Fruit fly (Drosophila melanogaster) whole organism, wandering third instar larva: ENCODE measurements around the gene Amnionless.

ENCODE experiments used
- Abd-B ChIP-seq: fragments of >200 bp; optimal IDR thresholded peaks from 2 replicates; lab custom pipeline; 2017; ENCODE audit warnings: missing biosample characterization, missing genetic modification characterization
- CG32264 ChIP-seq: fragments of 200-800 bp; sonication (Bioruptor generic); optimal IDR thresholded peaks from 2 replicates; lab custom pipeline; 2016; ENCODE audit warnings: missing biosample characterization, missing genetic modification characterization
- CG9705 ChIP-seq: fragments of 200-800 bp; sonication (Bioruptor generic); optimal IDR thresholded peaks from 2 replicates; lab custom pipeline; 2018; ENCODE audit warnings: missing biosample characterization, mild to moderate bottlenecking, missing genetic modification characterization
- Dfd ChIP-seq: fragments of >200 bp; optimal IDR thresholded peaks from 2 replicates; lab custom pipeline; 2017; ENCODE audit warnings: missing biosample characterization, missing genetic modification characterization
- Dif ChIP-seq: fragments of 200-275, 200-300 bp; sonication (Bioruptor generic); optimal IDR thresholded peaks from 2 replicates; lab custom pipeline; 2018; ENCODE audit warnings: missing biosample characterization, missing genetic modification characterization; ENCODE audit not compliant: partially characterized antibody
- HLH106 ChIP-seq: fragments of 200-800 bp; optimal IDR thresholded peaks from 3 replicates; lab custom pipeline; 2019; ENCODE audit warnings: missing biosample characterization, mild to moderate bottlenecking, missing genetic modification characterization, moderate library complexity
- Hnf4 ChIP-seq: fragments of 200-800 bp; sonication (Bioruptor generic); optimal IDR thresholded peaks from 2 replicates; lab custom pipeline; 2016; ENCODE audit warnings: missing biosample characterization, mild to moderate bottlenecking, missing genetic modification characterization
- Hr78 ChIP-seq: fragments of >200 bp; optimal IDR thresholded peaks from 2 replicates; lab custom pipeline; 2017; ENCODE audit warnings: missing biosample characterization, missing genetic modification characterization
- Hr83 ChIP-seq: fragments of 200-300 bp; sonication (Bioruptor generic); optimal IDR thresholded peaks from 2 replicates; lab custom pipeline; 2016; ENCODE audit warnings: missing biosample characterization, mild to moderate bottlenecking, missing genetic modification characterization, moderate library complexity; ENCODE audit not compliant: poor library complexity, severe bottlenecking
- Mio ChIP-seq: sonication (Bioruptor generic); optimal IDR thresholded peaks from 2 replicates; lab custom pipeline; 2016; ENCODE audit warnings: missing biosample characterization, missing genetic modification characterization
- OdsH ChIP-seq: fragments of 200-800 bp; sonication (Bioruptor generic); optimal IDR thresholded peaks from 2 replicates; lab custom pipeline; 2016; ENCODE audit warnings: missing biosample characterization, mild to moderate bottlenecking, missing genetic modification characterization
- Rel ChIP-seq, 2 experiments: fragments of 200-800 bp; sonication (Bioruptor generic) in 1 of 2; optimal IDR thresholded peaks; 2 replicates in 1 of 2; 3 replicates in 1 of 2; lab custom pipeline; 2016 to 2019; ENCODE audit warnings: mild to moderate bottlenecking in 2 of 2, missing biosample characterization in 2 of 2, missing genetic modification characterization in 2 of 2, moderate library complexity in 1 of 2
- br ChIP-seq: fragments of 200-800 bp; sonication (Bioruptor generic); optimal IDR thresholded peaks from 2 replicates; lab custom pipeline; 2016; ENCODE audit warnings: missing biosample characterization, missing genetic modification characterization
- dl ChIP-seq, 2 experiments: fragments of 175-275, 200-275 bp in 1 of 2; fragments of 200-275 bp in 1 of 2; sonication (Bioruptor generic); optimal IDR thresholded peaks; lab custom pipeline; 2018; ENCODE audit warnings: mild to moderate bottlenecking in 2 of 2, missing biosample characterization in 2 of 2, missing genetic modification characterization in 2 of 2, moderate library complexity in 2 of 2; ENCODE audit not compliant: partially characterized antibody in 2 of 2, insufficient read depth in 1 of 2
- dmrt93B ChIP-seq: fragments of 200-800 bp; sonication (Bioruptor generic); optimal IDR thresholded peaks from 2 replicates; lab custom pipeline; 2018; ENCODE audit warnings: missing biosample characterization, mild to moderate bottlenecking, missing genetic modification characterization
- ey ChIP-seq: fragments of 200-800 bp; sonication (Bioruptor generic); optimal IDR thresholded peaks from 2 replicates; lab custom pipeline; 2016; ENCODE audit warnings: missing biosample characterization, missing genetic modification characterization
- foxo ChIP-seq, 2 experiments: fragments of 200-800 bp; sonication (Bioruptor generic); optimal IDR thresholded peaks; 2 replicates in 1 of 2; 3 replicates in 1 of 2; lab custom pipeline; 2016 to 2017; ENCODE audit warnings: missing biosample characterization in 2 of 2, missing genetic modification characterization in 2 of 2
- jim ChIP-seq: fragments of 175-275, 200-325 bp; sonication (Bioruptor generic); optimal IDR thresholded peaks from 2 replicates; lab custom pipeline; 2016; ENCODE audit warnings: missing biosample characterization, mild to moderate bottlenecking, missing genetic modification characterization
- lola ChIP-seq: fragments of >200 bp; optimal IDR thresholded peaks from 2 replicates; lab custom pipeline; 2017; ENCODE audit warnings: missing biosample characterization, missing genetic modification characterization
- rgr ChIP-seq: fragments of 200-800 bp; sonication (Bioruptor generic); optimal IDR thresholded peaks from 3 replicates; lab custom pipeline; 2016; ENCODE audit warnings: missing biosample characterization, mild to moderate bottlenecking, missing genetic modification characterization
- sage ChIP-seq: fragments of 200-800 bp; sonication (Bioruptor generic); optimal IDR thresholded peaks from 2 replicates; lab custom pipeline; 2016; ENCODE audit warnings: missing biosample characterization, mild to moderate bottlenecking, missing genetic modification characterization
- tai ChIP-seq: sonication (Bioruptor generic); optimal IDR thresholded peaks from 2 replicates; lab custom pipeline; 2016; ENCODE audit warnings: missing biosample characterization, missing genetic modification characterization
- woc ChIP-seq: sonication (Bioruptor generic); optimal IDR thresholded peaks from 2 replicates; lab custom pipeline; 2016; ENCODE audit warnings: missing biosample characterization, mild to moderate bottlenecking, missing genetic modification characterization

Amnionless gene

DNA sequence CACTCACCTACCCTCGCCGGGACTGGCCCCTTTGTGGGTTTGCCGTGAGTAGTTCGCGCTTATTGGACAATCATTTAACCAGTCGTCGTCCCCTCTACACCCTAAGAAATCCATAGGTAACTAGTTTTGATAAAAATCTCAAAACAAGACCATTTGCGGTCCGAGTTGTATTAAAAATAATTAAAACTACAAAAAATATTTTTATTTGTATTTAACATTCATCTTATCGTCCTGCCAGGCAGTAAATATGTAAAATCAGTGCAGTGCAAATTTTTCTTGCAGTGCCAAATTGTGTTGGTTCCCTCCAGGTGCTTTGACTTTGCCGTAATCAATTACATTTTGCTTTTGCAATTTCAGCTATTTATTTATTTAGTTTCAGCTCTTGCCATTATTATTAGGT lies 45.1 kb downstream of the Amnionless start:
- TF ChIP-seq woc (GFP tag; lab: Kevin White, UChicago) = no peak
- TF ChIP-seq Hr78 (GFP tag; lab: Kevin White, UChicago) = no peak
- no peak for TF ChIP-seq CG9705
- no peak for TF ChIP-seq rgr (GFP tag; lab: Kevin White, UChicago)
- TF ChIP-seq Hr83 (GFP tag; lab: Kevin White, UChicago) = no peak
- no peak for TF ChIP-seq lola
- TF ChIP-seq CG32264 (GFP tag; lab: Kevin White, UChicago) = no peak
- no peak for TF ChIP-seq Dif (GFP tag; lab: Kevin White, UChicago)
- no peak for TF ChIP-seq OdsH (GFP tag; lab: Kevin White, UChicago)
- TF ChIP-seq jim = no peak
- TF ChIP-seq sage (GFP tag; lab: Kevin White, UChicago) = no peak
- no peak for TF ChIP-seq foxo (GFP tag; optimal IDR thresholded peaks at IDR 0.05; lab: Kevin White, UChicago)
- TF ChIP-seq, all 38 proteins: peak for 0

DNA sequence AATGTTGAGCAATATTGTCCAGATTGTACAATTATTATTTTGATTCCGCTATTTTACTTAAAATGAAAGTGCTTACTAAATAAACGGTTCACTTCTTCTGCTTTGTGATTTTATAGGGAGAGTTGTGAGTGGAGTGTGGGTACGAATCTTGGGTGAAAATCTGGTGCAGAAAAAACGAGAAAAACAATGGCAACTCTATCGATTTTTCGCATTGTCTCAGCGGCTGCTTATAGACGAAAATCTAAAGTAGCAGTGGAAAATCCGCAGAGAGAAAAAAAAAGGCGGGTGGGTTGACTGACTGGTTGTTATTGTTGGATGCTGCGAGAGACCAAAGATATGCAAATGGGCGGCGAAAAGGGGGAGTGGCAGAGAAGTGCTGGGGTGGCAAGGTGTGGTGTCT lies 45.8 kb downstream of the Amnionless start:
- TF ChIP-seq br (no peak), Abd-B (GFP tag; lab: Kevin White, UChicago) (no peak), ey (no peak), OdsH (GFP tag; lab: Kevin White, UChicago) (no peak), tai (GFP tag; lab: Kevin White, UChicago) (no peak), dl (GFP tag; optimal IDR thresholded peaks at IDR 0.05; lab: Kevin White, UChicago; ENCODE audit: insufficient read depth in 1 of 2, partially characterized antibody in 2 of 2) (no peak), Dfd (GFP tag; lab: Kevin White, UChicago) (no peak), dmrt93B (GFP tag; lab: Kevin White, UChicago) (no peak), Rel (GFP tag; optimal IDR thresholded peaks at IDR 0.05; lab: Kevin White, UChicago) (no peak), Rel (tag; optimal IDR thresholded peaks at IDR 0.05; lab: Kevin White, UChicago) (no peak)

DNA sequence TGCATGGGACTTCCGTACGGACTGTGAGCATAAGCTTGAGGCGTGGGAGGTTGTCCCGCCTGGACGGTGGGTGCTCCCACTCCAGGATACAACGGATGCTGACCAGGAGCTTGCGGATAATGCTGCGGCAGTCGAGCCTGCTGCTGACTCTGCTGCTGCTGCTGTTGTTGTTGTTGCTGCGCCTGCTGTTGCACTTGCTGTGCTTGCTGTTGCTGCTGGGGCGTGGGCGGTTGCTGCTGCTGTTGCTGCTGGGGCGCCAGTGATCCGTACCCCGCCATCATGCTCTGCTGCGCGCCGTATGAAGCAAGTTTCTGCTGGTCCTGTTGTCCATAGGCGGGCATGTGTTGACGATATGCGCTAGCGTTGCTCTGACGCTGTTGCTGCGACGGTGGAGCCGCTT lies 47.5 kb downstream of the Amnionless start:
- TF ChIP-seq Dfd (GFP tag; lab: Kevin White, UChicago) = peak; percentile 91
- TF ChIP-seq HLH106 (tag; lab: Kevin White, UChicago) = no peak

DNA sequence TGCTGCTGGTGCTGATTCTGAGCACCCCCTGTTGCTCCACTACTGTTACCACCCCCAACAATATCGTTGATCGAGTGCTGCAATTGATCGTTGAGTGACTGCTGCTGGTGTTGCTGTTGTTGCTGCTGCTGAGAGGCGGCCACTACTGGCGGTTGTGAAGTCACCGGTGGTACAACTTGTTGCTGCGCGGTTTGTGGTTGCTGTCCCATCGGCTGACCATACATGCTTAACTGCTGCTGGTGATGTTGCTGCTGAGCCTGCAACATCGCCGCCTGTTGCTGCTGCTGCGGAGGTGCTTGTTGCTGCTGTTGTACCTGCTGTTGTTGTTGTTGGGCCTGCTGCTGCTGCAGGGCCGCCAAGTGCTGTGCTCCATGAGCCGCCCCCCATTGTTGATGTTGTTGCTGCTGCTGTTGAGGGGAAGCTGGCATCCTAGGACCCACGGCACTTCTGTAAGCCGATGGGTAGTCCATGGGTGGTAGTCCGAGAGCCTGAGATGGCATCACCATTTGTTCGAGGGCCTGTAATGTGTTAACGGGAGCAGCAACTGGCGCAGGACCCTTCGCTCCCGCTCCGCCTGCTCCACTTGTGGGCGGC lies 48.7 kb downstream of the Amnionless start:
- no peak for TF ChIP-seq Hnf4 (GFP tag; lab: Kevin White, UChicago)
- no peak for TF ChIP-seq dl (GFP tag; optimal IDR thresholded peaks at IDR 0.05; lab: Kevin White, UChicago; ENCODE audit: insufficient read depth in 1 of 2, partially characterized antibody in 2 of 2)
- no peak for TF ChIP-seq Mio (GFP tag; lab: Kevin White, UChicago)
- TF ChIP-seq Dfd (GFP tag; lab: Kevin White, UChicago) = peak; percentile 91
- no peak for TF ChIP-seq rgr (GFP tag; lab: Kevin White, UChicago)
